Worm (Caenorhabditis elegans): ENCODE measurements around the gene math-5.

ce11 chrII:1865683-1866431 is 16.7 kb downstream of the math-5 start, which contains the start of gene math-15:
- TF ChIP-seq elt-1 (tag; optimal IDR thresholded peaks at IDR 0.05): no peak
- TF ChIP-seq aly-2 (tag; optimal IDR thresholded peaks at IDR 0.05): no peak
- no peak for TF ChIP-seq nhr-10 (tag; optimal IDR thresholded peaks at IDR 0.05)
- TF ChIP-seq zag-1 (tag; optimal IDR thresholded peaks at IDR 0.05): no peak
